Worm (Caenorhabditis elegans) whole organism, L4 larva: ENCODE data around the gene mrpl-1.

ENCODE experiments used
- D1046.2 ChIP-seq: fragments of 200-800 bp; sonication (Bioruptor generic); IDR thresholded peaks from 2 replicates; pipeline ENCODE4 v1.3.6; 2022; ENCODE audit warnings: missing genetic modification characterization, missing compliant biosample characterization
- F10B5.3 ChIP-seq: sonication (generic microtip); optimal IDR thresholded peaks from 2 replicates; lab custom pipeline; 2016; ENCODE audit warnings: mild to moderate bottlenecking, missing genetic modification characterization, missing compliant biosample characterization
- ZK337.2 ChIP-seq: fragments of 200-800 bp; sonication (Bioruptor generic); IDR thresholded peaks from 2 replicates; pipeline ENCODE4 v1.3.6; 2022; ENCODE audit warnings: missing genetic modification reagents, missing genetic modification characterization, missing compliant biosample characterization
- aha-1 ChIP-seq: fragments of 150-350 bp; peaks from one replicate; lab custom pipeline; 2014; ENCODE audit warnings: missing biosample characterization, missing genetic modification characterization
- aly-2 ChIP-seq: sonication (generic microtip); optimal IDR thresholded peaks from 2 replicates; lab custom pipeline; 2018; ENCODE audit warnings: missing biosample characterization, missing genetic modification characterization
- ama-1 ChIP-seq: fragments of 150-350 bp; optimal IDR thresholded peaks from 2 replicates; lab custom pipeline; 2014; ENCODE audit warnings: inconsistent platforms, mixed read lengths
- arid-1 ChIP-seq: fragments of 200-800 bp; sonication (Bioruptor generic); conservative IDR thresholded peaks from 2 replicates; pipeline ENCODE4 v1.3.6; 2022; ENCODE audit warnings: missing genetic modification reagents, missing genetic modification characterization, missing compliant biosample characterization
- ceh-20 ChIP-seq: fragments of 200-800 bp; sonication (Bioruptor generic); IDR thresholded peaks from 2 replicates; pipeline ENCODE4 v1.3.6; 2022; ENCODE audit warnings: missing genetic modification reagents, missing genetic modification characterization, missing compliant biosample characterization
- ceh-28 ChIP-seq: fragments of 150-350 bp; optimal IDR thresholded peaks from 2 replicates; lab custom pipeline; 2014; ENCODE audit warnings: missing biosample characterization, missing genetic modification reagents, missing genetic modification characterization
- ces-1 ChIP-seq: fragments of 150-350 bp; sonication (generic microtip); optimal IDR thresholded peaks from 4 replicates; lab custom pipeline; 2014; ENCODE audit warnings: missing biosample characterization, missing genetic modification reagents, missing genetic modification characterization
- cey-2 ChIP-seq: sonication (generic microtip); optimal IDR thresholded peaks from 3 replicates; lab custom pipeline; 2017; ENCODE audit warnings: missing genetic modification characterization, mild to moderate bottlenecking, missing compliant biosample characterization, antibody characterized with exemption, borderline replicate concordance; ENCODE audit not compliant: insufficient read depth
- ctbp-1 ChIP-seq: fragments of 200-800 bp; sonication (Bioruptor generic); IDR thresholded peaks from 2 replicates; pipeline ENCODE4 v1.3.6; 2022; ENCODE audit warnings: missing genetic modification reagents, missing genetic modification characterization, missing compliant biosample characterization
- daf-12 ChIP-seq: fragments of 150-350 bp; optimal IDR thresholded peaks from 2 replicates; lab custom pipeline; 2014; ENCODE audit warnings: missing biosample characterization, missing genetic modification reagents, missing genetic modification characterization
- daf-16 ChIP-seq, 3 experiments: sonication (generic microtip); optimal IDR thresholded peaks; 2 replicates each; lab custom pipeline; 2016 to 2017; ENCODE audit warnings: missing genetic modification characterization in 3 of 3, missing genetic modification reagents in 3 of 3, mild to moderate bottlenecking in 2 of 3, missing compliant biosample characterization in 2 of 3, missing biosample characterization in 1 of 3, moderate library complexity in 1 of 3
- daf-8 ChIP-seq: fragments of 200-800 bp; sonication (Bioruptor generic); IDR thresholded peaks from 2 replicates; pipeline ENCODE4 v1.3.6; 2022; ENCODE audit warnings: missing genetic modification characterization, missing compliant biosample characterization
- dpl-1 ChIP-seq: fragments of 150-350 bp; optimal IDR thresholded peaks from 2 replicates; lab custom pipeline; 2014; ENCODE audit warnings: missing biosample characterization, missing genetic modification reagents, missing genetic modification characterization
- gei-8 ChIP-seq: fragments of 200-800 bp; sonication (Bioruptor generic); optimal IDR thresholded peaks from 2 replicates; lab custom pipeline; 2018; ENCODE audit warnings: mild to moderate bottlenecking, missing genetic modification characterization, missing compliant biosample characterization
- hlh-11 ChIP-seq: fragments of 200-800 bp; sonication (Bioruptor generic); optimal IDR thresholded peaks from 2 replicates; lab custom pipeline; 2018; ENCODE audit warnings: mild to moderate bottlenecking, missing genetic modification characterization, missing compliant biosample characterization
- hlh-30 ChIP-seq: sonication (generic microtip); optimal IDR thresholded peaks from 2 replicates; lab custom pipeline; 2017; ENCODE audit warnings: antibody characterized with exemption, mild to moderate bottlenecking, missing genetic modification characterization, missing compliant biosample characterization; ENCODE audit not compliant: insufficient read depth
- hmg-1.1 ChIP-seq: fragments of 200-800 bp; sonication (Bioruptor generic); IDR thresholded peaks from 2 replicates; pipeline ENCODE4 v1.3.6; 2022; ENCODE audit warnings: missing genetic modification reagents, missing genetic modification characterization, missing compliant biosample characterization
- lin-13 ChIP-seq: fragments of 150-350 bp; optimal IDR thresholded peaks from 2 replicates; lab custom pipeline; 2014; ENCODE audit warnings: missing biosample characterization, missing genetic modification reagents, missing genetic modification characterization
- lin-15B ChIP-seq: fragments of 150-350 bp; sonication (generic microtip); optimal IDR thresholded peaks from 3 replicates; lab custom pipeline; 2014; ENCODE audit warnings: missing biosample characterization, missing genetic modification characterization
- lin-38 ChIP-seq: fragments of 200-800 bp; sonication (Bioruptor generic); IDR thresholded peaks from 2 replicates; pipeline ENCODE4 v1.3.6; 2022; ENCODE audit warnings: missing genetic modification reagents, missing genetic modification characterization, missing compliant biosample characterization
- lsy-2 ChIP-seq, 2 experiments: fragments of 150-350 bp in 1 of 2; sonication (generic microtip) in 1 of 2; optimal IDR thresholded peaks; 2 replicates each; lab custom pipeline; 2014 to 2017; ENCODE audit warnings: missing biosample characterization in 2 of 2, missing genetic modification characterization in 2 of 2
- mes-2 ChIP-seq: sonication (generic microtip); optimal IDR thresholded peaks from 2 replicates; lab custom pipeline; 2016; ENCODE audit warnings: missing genotype, mild to moderate bottlenecking, missing genetic modification characterization, missing compliant biosample characterization; ENCODE audit not compliant: poor library complexity, severe bottlenecking
- nhr-11 ChIP-seq: fragments of 150-350 bp; optimal IDR thresholded peaks from 2 replicates; lab custom pipeline; 2014; ENCODE audit warnings: missing biosample characterization, missing genetic modification characterization
- nhr-237 ChIP-seq: sonication (generic microtip); optimal IDR thresholded peaks from 2 replicates; lab custom pipeline; 2017; ENCODE audit warnings: missing biosample characterization, missing genetic modification characterization
- nhr-28 ChIP-seq: fragments of 150-350 bp; optimal IDR thresholded peaks from 2 replicates; lab custom pipeline; 2014; ENCODE audit warnings: missing biosample characterization, missing genetic modification characterization
- nhr-41 ChIP-seq: fragments of 200-800 bp; sonication (Bioruptor generic); IDR thresholded peaks from 2 replicates; pipeline ENCODE4 v1.3.6; 2022; ENCODE audit warnings: missing genetic modification reagents, missing genetic modification characterization, missing compliant biosample characterization
- nhr-48 ChIP-seq: sonication (generic microtip); optimal IDR thresholded peaks from 2 replicates; lab custom pipeline; 2016; ENCODE audit warnings: mild to moderate bottlenecking, missing genetic modification characterization, missing compliant biosample characterization
- nhr-6 ChIP-seq: fragments of 150-350 bp; optimal IDR thresholded peaks from 2 replicates; lab custom pipeline; 2014; ENCODE audit warnings: missing biosample characterization, missing genetic modification characterization
- nhr-76 ChIP-seq: fragments of 150-350 bp; optimal IDR thresholded peaks from 2 replicates; lab custom pipeline; 2014; ENCODE audit warnings: missing biosample characterization, missing genetic modification characterization
- pha-4 ChIP-seq, 2 experiments: fragments of 150-350 bp in 1 of 2; fragments of 200-800 bp in 1 of 2; sonication (Bioruptor generic) in 1 of 2; IDR thresholded peaks in 1 of 2; optimal IDR thresholded peaks in 1 of 2; 2 replicates each; pipeline versions ENCODE4 v1.3.6 to Lab custom; 2014 to 2022; ENCODE audit warnings: missing genetic modification characterization in 2 of 2, missing genetic modification reagents in 2 of 2, missing biosample characterization in 1 of 2, missing compliant biosample characterization in 1 of 2
- php-3 ChIP-seq: fragments of 200-800 bp; sonication (Bioruptor generic); IDR thresholded peaks from 2 replicates; pipeline ENCODE4 v1.3.6; 2022; ENCODE audit warnings: missing genetic modification reagents, missing genetic modification characterization, missing compliant biosample characterization
- rbr-2 ChIP-seq: sonication (generic microtip); optimal IDR thresholded peaks from 2 replicates; lab custom pipeline; 2016; ENCODE audit warnings: missing genotype, missing genetic modification characterization, missing compliant biosample characterization
- skn-1 ChIP-seq: fragments of 150-350 bp; optimal IDR thresholded peaks from 2 replicates; lab custom pipeline; 2014; ENCODE audit warnings: missing biosample characterization, missing genetic modification characterization
- snpc-4 ChIP-seq: fragments of 150-350 bp; optimal IDR thresholded peaks from 2 replicates; lab custom pipeline; 2014; ENCODE audit warnings: missing biosample characterization, missing genetic modification characterization
- spr-3 ChIP-seq: fragments of 200-800 bp; sonication (Bioruptor generic); optimal IDR thresholded peaks from 2 replicates; lab custom pipeline; 2018; ENCODE audit warnings: mild to moderate bottlenecking, missing genetic modification characterization, missing compliant biosample characterization
- tra-1 ChIP-seq: fragments of 200-800 bp; sonication (Bioruptor generic); IDR thresholded peaks from 2 replicates; pipeline ENCODE4 v1.3.6; 2022; ENCODE audit warnings: missing genetic modification reagents, missing genetic modification characterization, missing compliant biosample characterization
- unc-62 ChIP-seq, 3 experiments: fragments of 150-350 bp in 1 of 3; sonication (generic microtip); optimal IDR thresholded peaks in 2 of 3; peaks in 1 of 3; 1 replicate in 1 of 3; 2 replicates in 2 of 3; lab custom pipeline; 2014 to 2017; ENCODE audit warnings: missing biosample characterization in 3 of 3, missing genetic modification characterization in 3 of 3, missing genetic modification reagents in 3 of 3, missing genotype in 1 of 3
- zfp-2 ChIP-seq: sonication (generic microtip); optimal IDR thresholded peaks from 2 replicates; lab custom pipeline; 2016; ENCODE audit warnings: mild to moderate bottlenecking, missing genetic modification characterization, missing compliant biosample characterization
- zfp-3 ChIP-seq: fragments of 200-800 bp; sonication (Bioruptor generic); conservative IDR thresholded peaks from 2 replicates; pipeline ENCODE4 v1.3.6; 2022; ENCODE audit warnings: missing genetic modification reagents, missing genetic modification characterization, missing compliant biosample characterization

mrpl-1 gene

DNA sequence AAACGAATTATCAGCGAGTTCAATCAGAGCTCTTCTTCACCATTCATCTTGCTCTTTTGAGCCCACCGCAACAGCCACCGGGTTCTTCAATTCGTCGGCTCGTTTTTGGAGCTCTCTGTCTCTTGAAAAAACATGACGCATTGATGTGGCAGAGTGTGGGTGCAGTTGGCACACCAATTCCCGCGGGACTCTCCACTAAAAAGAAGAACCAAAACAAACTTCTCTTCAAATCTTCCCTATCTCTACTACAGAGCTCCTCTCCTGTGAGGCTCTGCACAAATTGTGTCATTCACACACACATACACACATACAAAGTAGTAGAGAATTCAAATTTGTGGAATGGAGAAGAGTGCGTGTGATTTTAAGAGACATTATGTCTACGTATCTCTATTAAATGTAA, 46.5 kb downstream of the mrpl-1 start (continued):
- TF ChIP-seq ctbp-1 (GFP tag; lab: Robert Waterston, UW) (0 out of 2 replicates have a peak, but pooled peaks have one; percentile 31), rbr-2 (tag; lab: Kevin White, UChicago) (peak; percentile 36), lin-38 (GFP tag; lab: Robert Waterston, UW) (no peak), zfp-3 (GFP tag; lab: Robert Waterston, UW) (no peak), D1046.2 (GFP tag; lab: Robert Waterston, UW) (no peak)
- TF ChIP-seq, all 104 proteins: peak for 7

DNA sequence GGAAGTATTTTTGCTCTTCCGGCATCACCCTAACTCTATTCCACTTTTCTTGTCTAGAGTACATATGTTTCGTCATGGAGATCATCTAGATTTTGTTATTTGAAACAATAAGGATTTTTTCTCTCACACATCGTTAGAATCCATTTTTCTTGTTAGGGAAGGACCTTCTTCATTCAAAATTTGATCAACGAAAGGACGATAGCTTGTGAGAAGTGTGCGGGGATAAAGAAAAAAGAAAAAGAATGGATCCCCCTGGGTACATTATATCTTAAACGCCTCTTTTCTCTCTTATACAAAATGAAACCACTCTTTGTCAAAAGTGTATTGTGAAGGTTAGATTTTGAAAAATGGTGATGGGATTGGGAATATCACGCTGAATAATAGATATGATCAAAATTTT, 47.9 kb downstream of the mrpl-1 start:
- TF ChIP-seq skn-1 (tag; lab: Kevin White, UChicago) (no peak), zfp-2 (no peak), php-3 (no peak), nhr-237 (tag; lab: Kevin White, UChicago) (no peak), ctbp-1 (GFP tag; lab: Robert Waterston, UW) (no peak), tra-1 (GFP tag; lab: Robert Waterston, UW) (no peak), ama-1 (lab: Kevin White, UChicago) (no peak), spr-3 (no peak), pha-4 (GFP tag; IDR thresholded peaks at IDR 0.05; lab: Robert Waterston, UW) (no peak), pha-4 (tag; optimal IDR thresholded peaks at IDR 0.05; lab: Kevin White, UChicago) (no peak), hmg-1.1 (GFP tag; lab: Robert Waterston, UW) (no peak), daf-16 (GFP tag; optimal IDR thresholded peaks at IDR 0.05; lab: Kevin White, UChicago) (no peak), daf-16 (tag; optimal IDR thresholded peaks at IDR 0.05; lab: Kevin White, UChicago) (no peak), dpl-1 (GFP tag; lab: Kevin White, UChicago) (no peak), ZK337.2 (GFP tag; lab: Robert Waterston, UW) (no peak), nhr-41 (GFP tag; lab: Robert Waterston, UW) (no peak), unc-62 (GFP tag; optimal IDR thresholded peaks at IDR 0.05 in 1 of 2; lab: Kevin White, UChicago) (no peak), unc-62 (tag; optimal IDR thresholded peaks at IDR 0.05; lab: Kevin White, UChicago) (no peak), nhr-28 (no peak)

DNA sequence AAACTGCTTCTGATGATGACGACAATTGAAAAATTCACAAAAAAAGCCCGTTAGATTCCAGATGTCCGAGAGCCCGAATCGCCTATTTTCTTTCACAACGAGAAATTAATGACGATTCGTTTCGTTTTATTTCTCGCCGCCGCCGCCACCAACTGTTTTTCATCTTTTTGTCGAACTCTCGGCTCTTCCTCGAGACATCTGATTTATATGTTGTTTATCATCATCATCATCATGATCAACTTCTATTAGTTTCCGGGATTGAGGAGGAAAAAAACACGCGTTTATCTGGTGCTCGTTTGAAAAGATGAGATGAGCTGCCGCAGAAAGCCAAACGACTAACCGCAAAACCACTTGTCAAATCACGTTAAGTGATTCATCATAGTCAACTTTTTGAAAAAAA, 50.0 kb downstream of the mrpl-1 start:
- TF ChIP-seq nhr-48 (no peak), spr-3 (no peak), ceh-20 (GFP tag; lab: Robert Waterston, UW) (0 out of 2 replicates have a peak, but pooled peaks have one; percentile 8), hlh-11 (tag; lab: Kevin White, UChicago) (peak; percentile 40), gei-8 (GFP tag; lab: Kevin White, UChicago) (no peak), hlh-30 (tag; lab: Kevin White, UChicago) (peak; percentile 16), daf-16 (GFP tag; optimal IDR thresholded peaks at IDR 0.05; lab: Kevin White, UChicago) (peak in 1 of 2 experiments; percentile 78), daf-16 (tag; optimal IDR thresholded peaks at IDR 0.05; lab: Kevin White, UChicago) (no peak), lsy-2 (tag; optimal IDR thresholded peaks at IDR 0.05; lab: Kevin White, UChicago) (peak in 1 of 2 experiments; percentile 9)
- TF ChIP-seq, all 104 proteins: peak for 5

ce11 chrIV:7658589-7658988, 50.9 kb downstream of the mrpl-1 start, which contains the start of gene C08G9.1:
Gene C08G9.1 (plus strand): TSS chrIV:7658763.
- no peak for TF ChIP-seq nhr-28
- TF ChIP-seq cey-2 (tag; lab: Kevin White, UChicago), result no peak
- no peak for TF ChIP-seq ceh-28 (tag; lab: Kevin White, UChicago)
- no peak for TF ChIP-seq gei-8 (GFP tag; lab: Kevin White, UChicago)
- no peak for TF ChIP-seq F10B5.3 (tag; lab: Kevin White, UChicago)
- TF ChIP-seq daf-12 (tag; lab: Kevin White, UChicago), result no peak
- TF ChIP-seq nhr-11 (tag; lab: Kevin White, UChicago), result no peak
- TF ChIP-seq lin-38 (GFP tag; lab: Robert Waterston, UW), result no peak
- TF ChIP-seq hmg-1.1 (GFP tag; lab: Robert Waterston, UW), result peak; percentile 44; the same call in 1 of the 2 replicates
- no peak for TF ChIP-seq snpc-4 (tag; lab: Kevin White, UChicago)
- TF ChIP-seq ces-1 (GFP tag; lab: Kevin White, UChicago), result no peak
- TF ChIP-seq zfp-3 (GFP tag; lab: Robert Waterston, UW), result no peak
- peak in 1 of 2 experiments; percentile 74 for TF ChIP-seq unc-62 (GFP tag; optimal IDR thresholded peaks at IDR 0.05 in 1 of 2; lab: Kevin White, UChicago)
- TF ChIP-seq unc-62 (tag; optimal IDR thresholded peaks at IDR 0.05; lab: Kevin White, UChicago), result no peak
- no peak for TF ChIP-seq aly-2 (tag; lab: Kevin White, UChicago)
- no peak for TF ChIP-seq nhr-76
- no peak for TF ChIP-seq nhr-6 (tag; lab: Kevin White, UChicago)
- peak in 1 of 2 experiments; percentile 4 for TF ChIP-seq lsy-2 (tag; optimal IDR thresholded peaks at IDR 0.05; lab: Kevin White, UChicago)
- TF ChIP-seq ama-1 (lab: Kevin White, UChicago), result no peak
- TF ChIP-seq aha-1 (tag; lab: Kevin White, UChicago), result no peak
- no peak for TF ChIP-seq spr-3
- no peak for TF ChIP-seq mes-2
- no peak for TF ChIP-seq pha-4 (GFP tag; IDR thresholded peaks at IDR 0.05; lab: Robert Waterston, UW)
- no peak for TF ChIP-seq pha-4 (tag; optimal IDR thresholded peaks at IDR 0.05; lab: Kevin White, UChicago)
- TF ChIP-seq arid-1 (GFP tag; lab: Robert Waterston, UW), result no peak
- no peak for TF ChIP-seq lin-13 (GFP tag; lab: Kevin White, UChicago)
- no peak for TF ChIP-seq daf-8 (GFP tag; lab: Robert Waterston, UW)
- TF ChIP-seq lin-15B (tag; lab: Kevin White, UChicago), result no peak
